Worm (Caenorhabditis elegans) whole organism, young adult: ENCODE data around the gene F38E9.1.

Experiments used
- unc-130 ChIP-seq: sonication (generic microtip); optimal IDR thresholded peaks from 2 replicates; lab custom pipeline; 2016; ENCODE audit warnings: missing genetic modification reagents, missing genetic modification characterization, missing compliant biosample characterization
- unc-62 ChIP-seq: fragments of 150-350 bp; optimal IDR thresholded peaks from 2 replicates; lab custom pipeline; 2014; ENCODE audit warnings: missing biosample characterization, missing genetic modification reagents, missing genetic modification characterization

DNA sequence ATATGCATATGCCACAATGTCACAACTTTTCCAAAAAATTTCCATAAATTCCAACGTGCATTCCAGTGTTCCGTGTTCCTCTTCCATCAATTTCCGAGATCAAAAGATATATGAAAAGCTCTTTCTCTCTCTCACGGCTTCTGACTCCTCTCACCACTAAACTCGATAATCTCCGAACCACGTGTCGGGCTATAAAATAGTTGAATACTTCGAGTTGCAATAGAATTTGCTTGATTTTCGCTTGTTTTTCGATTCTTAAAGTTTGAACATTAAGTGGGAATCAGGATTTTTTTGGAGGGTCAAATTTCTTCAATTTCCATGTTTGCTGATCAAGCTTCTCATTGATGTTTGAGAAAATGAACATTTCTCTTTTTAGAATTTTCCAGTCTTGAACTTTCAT, 14.5 kb downstream of the F38E9.1 start:
- TF ChIP-seq unc-130 (GFP tag; lab: Kevin White, UChicago) (no peak), unc-62 (no peak)
